Fruit fly (Drosophila melanogaster) whole organism, embryonic: ENCODE measurements around the gene CG10597.

Source experiments
- Awh ChIP-seq: fragments of 200-800 bp; sonication (Bioruptor generic); IDR thresholded peaks from 2 replicates; pipeline ENCODE4, ENCODE4 v1.3.6; 2022; ENCODE audit warnings: missing biosample characterization, missing genetic modification characterization
- BEAF-32 ChIP-seq: fragments of 200-800 bp; sonication (Bioruptor generic); optimal IDR thresholded peaks from 3 replicates; lab custom pipeline; 2017; ENCODE audit warnings: missing biosample characterization, missing genetic modification characterization, mild to moderate bottlenecking, moderate library complexity, missing genetic modification reagents
- C15 ChIP-seq: fragments of 200-800 bp; sonication (Bioruptor generic); IDR thresholded peaks from 3 replicates; pipeline ENCODE4 v1.3.6; 2022; ENCODE audit warnings: missing biosample characterization, missing genetic modification characterization
- CG10321 ChIP-seq: fragments of 200-800 bp; sonication (Bioruptor generic); IDR thresholded peaks from 2 replicates; pipeline ENCODE4 v1.3.6; 2022; ENCODE audit warnings: missing biosample characterization, missing genetic modification characterization
- CG11093 ChIP-seq: fragments of 200-800 bp; sonication (Bioruptor generic); IDR thresholded peaks from 3 replicates; pipeline ENCODE4 v1.3.6; 2022; ENCODE audit warnings: missing biosample characterization, missing genetic modification characterization
- CG11456 ChIP-seq: fragments of 200-800 bp; sonication (Bioruptor generic); IDR thresholded peaks from 3 replicates; pipeline ENCODE4 v1.3.6; 2022; ENCODE audit warnings: missing biosample characterization, missing genetic modification characterization
- CG11695 ChIP-seq: fragments of 200-800 bp; sonication (Bioruptor generic); IDR thresholded peaks from 3 replicates; pipeline ENCODE4 v1.3.6; 2022; ENCODE audit warnings: missing biosample characterization, missing genetic modification characterization
- CG15269 ChIP-seq: fragments of 200-800 bp; sonication (Bioruptor generic); optimal IDR thresholded peaks from 2 replicates; lab custom pipeline; 2018; ENCODE audit warnings: missing biosample characterization, mild to moderate bottlenecking, missing genetic modification characterization, moderate library complexity
- CG1647 ChIP-seq: fragments of 200-800 bp; sonication (Bioruptor generic); optimal IDR thresholded peaks from 3 replicates; lab custom pipeline; 2016; ENCODE audit warnings: missing biosample characterization, missing genetic modification characterization
- CG16815 ChIP-seq: fragments of 200-800 bp; sonication (Bioruptor generic); optimal IDR thresholded peaks from 3 replicates; lab custom pipeline; 2017; ENCODE audit warnings: missing biosample characterization, mild to moderate bottlenecking, missing genetic modification characterization
- CG17359 ChIP-seq: fragments of 200-800 bp; sonication (Bioruptor generic); optimal IDR thresholded peaks from 3 replicates; lab custom pipeline; 2018; ENCODE audit warnings: missing biosample characterization, mild to moderate bottlenecking, missing genetic modification characterization, moderate library complexity
- CG2120 ChIP-seq: fragments of 200-800 bp; sonication (Bioruptor generic); optimal IDR thresholded peaks from 3 replicates; lab custom pipeline; 2016; ENCODE audit warnings: missing biosample characterization, missing genetic modification characterization
- CG31365 ChIP-seq: fragments of 200-800 bp; sonication (Bioruptor generic); optimal IDR thresholded peaks from 2 replicates; lab custom pipeline; 2018; ENCODE audit warnings: missing biosample characterization, mild to moderate bottlenecking, missing genetic modification characterization
- CG32767 ChIP-seq: fragments of 200-800 bp; sonication (Bioruptor generic); IDR thresholded peaks from 2 replicates; pipeline ENCODE4 v1.3.6; 2022; ENCODE audit warnings: missing biosample characterization, missing genetic modification characterization
- CG4404 ChIP-seq: fragments of 200-800 bp; sonication (Bioruptor generic); IDR thresholded peaks from 2 replicates; pipeline ENCODE4 v1.3.6; 2022; ENCODE audit warnings: missing biosample characterization, missing genetic modification characterization
- CG6689 ChIP-seq: fragments of 200-800 bp; sonication (Bioruptor generic); IDR thresholded peaks from 2 replicates; pipeline ENCODE4 v1.3.6; 2022; ENCODE audit warnings: missing biosample characterization, missing genetic modification characterization
- CG7271 ChIP-seq: fragments of 200-800 bp; sonication (Bioruptor generic); optimal IDR thresholded peaks from 2 replicates; lab custom pipeline; 2018; ENCODE audit warnings: missing biosample characterization, mild to moderate bottlenecking, missing genetic modification characterization, moderate library complexity
- CG7745 ChIP-seq: fragments of 200-800 bp; sonication (Bioruptor generic); optimal IDR thresholded peaks from 2 replicates; lab custom pipeline; 2018; ENCODE audit warnings: missing biosample characterization, mild to moderate bottlenecking, missing genetic modification characterization, moderate library complexity
- CG7839 ChIP-seq: fragments of 200-800 bp; sonication (Bioruptor generic); optimal IDR thresholded peaks from 3 replicates; lab custom pipeline; 2018; ENCODE audit warnings: missing biosample characterization, mild to moderate bottlenecking, missing genetic modification characterization, moderate library complexity
- CG7928 ChIP-seq: fragments of 200-800 bp; sonication (Bioruptor generic); optimal IDR thresholded peaks from 2 replicates; lab custom pipeline; 2017; ENCODE audit warnings: missing biosample characterization, mild to moderate bottlenecking, missing genetic modification characterization
- CG9609 ChIP-seq: fragments of 200-800 bp; sonication (Bioruptor generic); optimal IDR thresholded peaks from 3 replicates; lab custom pipeline; 2016; ENCODE audit warnings: missing biosample characterization, missing genetic modification characterization
- CoRest ChIP-seq: fragments of 200-800 bp; sonication (Bioruptor generic); optimal IDR thresholded peaks from 3 replicates; lab custom pipeline; 2018; ENCODE audit warnings: missing biosample characterization, mild to moderate bottlenecking, missing genetic modification characterization, moderate library complexity
- Dip3 ChIP-seq: fragments of 200-800 bp; sonication (Bioruptor generic); optimal IDR thresholded peaks from 3 replicates; lab custom pipeline; 2016; ENCODE audit warnings: missing biosample characterization, missing genetic modification characterization
- H15 ChIP-seq: fragments of 200-800 bp; sonication (Bioruptor generic); IDR thresholded peaks from 3 replicates; pipeline ENCODE4 v1.3.6; 2022; ENCODE audit warnings: missing biosample characterization, missing genetic modification characterization
- HHEX ChIP-seq: fragments of 200-800 bp; sonication (Bioruptor generic); optimal IDR thresholded peaks from 3 replicates; lab custom pipeline; 2017; ENCODE audit warnings: missing biosample characterization, mild to moderate bottlenecking, missing genetic modification characterization, missing genetic modification reagents
- NK7.1 ChIP-seq: fragments of 200-800 bp; sonication (Bioruptor generic); optimal IDR thresholded peaks from 3 replicates; lab custom pipeline; 2016; ENCODE audit warnings: missing biosample characterization, missing genetic modification characterization
- Opbp ChIP-seq: fragments of 200-800 bp; sonication (Bioruptor generic); IDR thresholded peaks from 3 replicates; pipeline ENCODE4 v1.3.6; 2022; ENCODE audit warnings: missing biosample characterization, missing genetic modification characterization; ENCODE audit not compliant: partially characterized antibody
- Pdp1 ChIP-seq, 2 experiments: fragments of 200-800 bp; sonication (Bioruptor generic); optimal IDR thresholded peaks; 3 replicates each; lab custom pipeline; 2016; ENCODE audit warnings: missing biosample characterization in 2 of 2, missing genetic modification characterization in 2 of 2, mild to moderate bottlenecking in 1 of 2, moderate library complexity in 1 of 2
- Sry-δ ChIP-seq: fragments of 200-800 bp; sonication (Bioruptor generic); optimal IDR thresholded peaks from 2 replicates; lab custom pipeline; 2016; ENCODE audit warnings: missing biosample characterization, missing genetic modification characterization
- Vsx1 ChIP-seq: fragments of 200-800 bp; sonication (Bioruptor generic); optimal IDR thresholded peaks from 2 replicates; lab custom pipeline; 2017; ENCODE audit warnings: missing biosample characterization, mild to moderate bottlenecking, missing genetic modification characterization, missing genetic modification reagents
- ac ChIP-seq: fragments of 200-800 bp; sonication (Bioruptor generic); optimal IDR thresholded peaks from 3 replicates; lab custom pipeline; 2017; ENCODE audit warnings: missing biosample characterization, mild to moderate bottlenecking, missing genetic modification characterization
- bab2 ChIP-seq: fragments of 200-800 bp; sonication (Bioruptor generic); optimal IDR thresholded peaks from 2 replicates; lab custom pipeline; 2016; ENCODE audit warnings: missing biosample characterization, missing genetic modification characterization
- bbx ChIP-seq: fragments of 200-800 bp; sonication (Bioruptor generic); IDR thresholded peaks from 2 replicates; pipeline ENCODE4 v1.3.6; 2022; ENCODE audit warnings: missing biosample characterization, missing genetic modification characterization; ENCODE audit not compliant: partially characterized antibody
- bcd ChIP-seq: fragments of 200-800 bp; sonication (Bioruptor generic); optimal IDR thresholded peaks from 2 replicates; lab custom pipeline; 2017; ENCODE audit warnings: missing biosample characterization, mild to moderate bottlenecking, missing genetic modification characterization
- chinmo ChIP-seq: fragments of 200-800 bp; sonication (Bioruptor generic); IDR thresholded peaks from 4 replicates; pipeline ENCODE4 v1.3.6; 2022; ENCODE audit warnings: missing biosample characterization, missing genetic modification characterization; ENCODE audit not compliant: partially characterized antibody
- corto ChIP-seq: fragments of 200-800 bp; sonication (Bioruptor generic); optimal IDR thresholded peaks from 2 replicates; lab custom pipeline; 2016; ENCODE audit warnings: missing biosample characterization, mild to moderate bottlenecking, missing genetic modification characterization, moderate library complexity
- dati ChIP-seq: fragments of 200-800 bp; sonication (Bioruptor generic); IDR thresholded peaks from 2 replicates; pipeline ENCODE4 v1.3.6; 2022; ENCODE audit warnings: missing biosample characterization, missing genetic modification characterization
- eve ChIP-seq, 2 experiments: fragments of >200 bp; optimal IDR thresholded peaks; 2 replicates each; lab custom pipeline; 2017; ENCODE audit warnings: missing biosample characterization in 2 of 2, missing genetic modification characterization in 2 of 2
- exex ChIP-seq: fragments of 200-800 bp; sonication (Bioruptor generic); optimal IDR thresholded peaks from 4 replicates; lab custom pipeline; 2018; ENCODE audit warnings: missing biosample characterization, mild to moderate bottlenecking, missing genetic modification characterization, moderate library complexity
- grn ChIP-seq: fragments of 200-800 bp; sonication (Bioruptor generic); optimal IDR thresholded peaks from 3 replicates; lab custom pipeline; 2017; ENCODE audit warnings: missing biosample characterization, missing genetic modification characterization
- hth ChIP-seq: fragments of >200 bp; optimal IDR thresholded peaks from 2 replicates; lab custom pipeline; 2017; ENCODE audit warnings: inconsistent platforms
- ind ChIP-seq: fragments of 200-800 bp; sonication (Bioruptor generic); optimal IDR thresholded peaks from 3 replicates; lab custom pipeline; 2016; ENCODE audit warnings: missing biosample characterization, missing genetic modification characterization
- lab ChIP-seq: fragments of 200-800 bp; sonication (Bioruptor generic); optimal IDR thresholded peaks from 3 replicates; lab custom pipeline; 2017; ENCODE audit warnings: missing biosample characterization, missing genetic modification characterization, mild to moderate bottlenecking, moderate library complexity, missing genetic modification reagents
- sd ChIP-seq: fragments of 200-800 bp; sonication (Bioruptor generic); optimal IDR thresholded peaks from 3 replicates; lab custom pipeline; 2018; ENCODE audit warnings: missing biosample characterization, mild to moderate bottlenecking, missing genetic modification characterization, moderate library complexity
- sim ChIP-seq: fragments of 200-800 bp; sonication (Bioruptor generic); IDR thresholded peaks from 2 replicates; pipeline ENCODE4 v1.3.6; 2022; ENCODE audit warnings: missing biosample characterization, missing genetic modification characterization
- sob ChIP-seq: fragments of 200-800 bp; sonication (Bioruptor generic); IDR thresholded peaks from 2 replicates; pipeline ENCODE4 v1.3.6; 2022; ENCODE audit warnings: missing biosample characterization, missing genetic modification characterization
- sqz ChIP-seq: fragments of 200-800 bp; sonication (Bioruptor generic); optimal IDR thresholded peaks from 3 replicates; lab custom pipeline; 2018; ENCODE audit warnings: missing biosample characterization, mild to moderate bottlenecking, missing genetic modification characterization
- ttk ChIP-seq: fragments of 200-800 bp; sonication (Bioruptor generic); IDR thresholded peaks from 2 replicates; pipeline ENCODE4 v2.1.2; 2022; ENCODE audit warnings: missing biosample characterization, missing genetic modification characterization
- tup ChIP-seq: fragments of 200-800 bp; sonication (Bioruptor generic); optimal IDR thresholded peaks from 2 replicates; lab custom pipeline; 2016; ENCODE audit warnings: missing biosample characterization, mild to moderate bottlenecking, missing genetic modification characterization, moderate library complexity
- unpg ChIP-seq: fragments of 200-800 bp; sonication (Bioruptor generic); optimal IDR thresholded peaks from 3 replicates; lab custom pipeline; 2018; ENCODE audit warnings: missing biosample characterization, mild to moderate bottlenecking, missing genetic modification characterization, moderate library complexity
- z ChIP-seq: fragments of 200-800 bp; sonication (Bioruptor generic); IDR thresholded peaks from 3 replicates; pipeline ENCODE4 v1.3.6; 2022; ENCODE audit warnings: missing biosample characterization, missing genetic modification characterization
- zfh2 ChIP-seq: fragments of 200-800 bp; sonication (Bioruptor generic); optimal IDR thresholded peaks from 2 replicates; lab custom pipeline; 2016; ENCODE audit warnings: missing biosample characterization, missing genetic modification characterization

Gene CG10597

DNA sequence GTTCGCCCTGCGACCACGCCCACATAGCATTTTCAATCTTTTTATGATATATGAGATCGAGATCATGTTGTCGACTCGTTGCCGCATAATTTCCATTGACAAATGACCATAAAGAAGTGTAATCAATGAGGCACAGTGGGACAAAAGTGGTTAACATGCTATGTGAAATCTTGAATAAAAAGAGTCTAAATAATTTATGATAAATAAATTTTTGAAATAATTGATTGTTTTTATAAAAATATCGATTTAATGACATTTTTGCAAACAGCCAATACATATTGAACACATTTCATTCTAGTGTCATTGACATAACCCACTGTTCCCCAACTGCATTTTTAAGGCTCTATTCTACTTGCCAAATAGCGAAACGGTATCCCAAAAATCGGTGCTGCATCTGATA, 43.3 kb downstream of the CG10597 start (continued):
- TF ChIP-seq CG31365 (tag; lab: Kevin White, UChicago): no peak
- no peak for TF ChIP-seq sob
- TF ChIP-seq bcd: peak; percentile 6
- no peak for TF ChIP-seq HHEX
- no peak for TF ChIP-seq CG7745
- no peak for TF ChIP-seq BEAF-32 (GFP tag; lab: Kevin White, UChicago)
- peak; percentile 48 for TF ChIP-seq lab
- no peak for TF ChIP-seq CG2120
- no peak for TF ChIP-seq hth
- no peak for TF ChIP-seq eve (GFP tag; optimal IDR thresholded peaks at IDR 0.05; lab: Kevin White, UChicago)
- no peak for TF ChIP-seq CG32767
- TF ChIP-seq CoRest: peak; percentile 20
- TF ChIP-seq CG11695 (GFP tag; lab: Robert Waterston, UW): 0 out of 3 replicates have a peak, but pooled peaks have one; percentile 40
- TF ChIP-seq CG9609: no peak
- TF ChIP-seq chinmo (GFP tag; lab: Robert Waterston, UW): no peak
- TF ChIP-seq CG17359: peak; percentile 7

DNA sequence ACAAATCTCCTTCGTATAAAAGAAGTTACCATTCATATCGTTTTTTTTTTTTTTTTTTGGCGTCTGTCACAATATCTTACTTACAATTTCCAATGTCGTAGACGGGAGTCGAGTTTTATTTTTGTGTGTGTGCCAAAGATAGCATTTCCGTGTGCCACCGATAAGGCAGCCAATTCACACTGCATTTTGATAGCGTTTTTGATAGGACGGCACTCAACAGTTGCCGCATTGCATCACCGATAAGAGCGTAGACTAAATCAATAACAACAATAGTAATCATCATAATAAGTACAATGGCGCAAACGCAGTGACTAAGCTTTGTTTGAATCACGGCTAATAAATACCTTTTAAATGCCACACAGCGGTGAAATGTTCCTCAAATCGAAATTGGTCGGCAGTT, 44.4 kb downstream of the CG10597 start:
- TF ChIP-seq CG16815 (GFP tag; lab: Kevin White, UChicago): no peak
- no peak for TF ChIP-seq C15 (GFP tag; lab: Robert Waterston, UW)
- peak; percentile 87 for TF ChIP-seq grn
- no peak for TF ChIP-seq CG32767
- TF ChIP-seq CG6689 (GFP tag; lab: Robert Waterston, UW): no peak
- TF ChIP-seq unpg (GFP tag; lab: Kevin White, UChicago): no peak
- TF ChIP-seq NK7.1 (GFP tag; lab: Kevin White, UChicago): no peak
- TF ChIP-seq sd: peak; percentile 12
- no peak for TF ChIP-seq Dip3 (GFP tag; lab: Kevin White, UChicago)
- no peak for TF ChIP-seq H15 (GFP tag; lab: Robert Waterston, UW)
- 0 out of 4 replicates have a peak, but pooled peaks have one; percentile 31 for TF ChIP-seq chinmo (GFP tag; lab: Robert Waterston, UW)
- no peak for TF ChIP-seq z (GFP tag; lab: Robert Waterston, UW)
- TF ChIP-seq CG11093 (GFP tag; lab: Robert Waterston, UW): no peak
- no peak for TF ChIP-seq CG11456
- no peak for TF ChIP-seq bbx (GFP tag; lab: Robert Waterston, UW)
- TF ChIP-seq CG7839 (tag; lab: Kevin White, UChicago): no peak
- no peak for TF ChIP-seq CG1647 (GFP tag; lab: Kevin White, UChicago)
- no peak for TF ChIP-seq CG15269 (tag; lab: Kevin White, UChicago)
- TF ChIP-seq corto: no peak
- TF ChIP-seq dati (GFP tag; lab: Robert Waterston, UW): no peak
- TF ChIP-seq Opbp: no peak
- TF ChIP-seq exex (tag; lab: Kevin White, UChicago): peak; percentile 46
- TF ChIP-seq Awh (GFP tag; lab: Robert Waterston, UW): no peak
- peak; percentile 11 for TF ChIP-seq Vsx1 (GFP tag; lab: Kevin White, UChicago)
- TF ChIP-seq BEAF-32 (GFP tag; lab: Kevin White, UChicago): no peak
- TF ChIP-seq ac: no peak
- no peak for TF ChIP-seq zfh2 (GFP tag; lab: Kevin White, UChicago)
- TF ChIP-seq sim: no peak
- no peak for TF ChIP-seq CG7271 (tag; lab: Kevin White, UChicago)
- TF ChIP-seq sqz (GFP tag; lab: Kevin White, UChicago): peak; percentile 24
- TF ChIP-seq bab2 (GFP tag; lab: Kevin White, UChicago): no peak
- TF ChIP-seq Pdp1 (GFP tag; optimal IDR thresholded peaks at IDR 0.05; lab: Kevin White, UChicago): peak in 1 of 2 experiments; percentile 59
- TF ChIP-seq ttk: no peak
- no peak for TF ChIP-seq CG4404 (GFP tag; lab: Robert Waterston, UW)
- no peak for TF ChIP-seq CG10321 (GFP tag; lab: Robert Waterston, UW)
- TF ChIP-seq ind (GFP tag; lab: Kevin White, UChicago): no peak
- no peak for TF ChIP-seq Sry-δ
- TF ChIP-seq CG7928 (GFP tag; lab: Kevin White, UChicago): no peak
- TF ChIP-seq tup (GFP tag; lab: Kevin White, UChicago): no peak
